Worm (Caenorhabditis elegans) whole organism, L3 larva: ENCODE results near the gene nsy-1.

Experiments used
- R02D3.7 ChIP-seq: fragments of 150-350 bp; optimal IDR thresholded peaks from 2 replicates; lab custom pipeline; 2014; ENCODE audit warnings: missing biosample characterization, missing genetic modification characterization
- ZK546.5 ChIP-seq: sonication (generic microtip); optimal IDR thresholded peaks from 2 replicates; lab custom pipeline; 2017; ENCODE audit warnings: missing biosample characterization, missing genetic modification characterization
- aly-2 ChIP-seq: fragments of 150-350 bp; optimal IDR thresholded peaks from 2 replicates; lab custom pipeline; 2014; ENCODE audit warnings: missing biosample characterization, missing genetic modification characterization
- ama-1 ChIP-seq: fragments of 150-350 bp; optimal IDR thresholded peaks from 2 replicates; lab custom pipeline; 2018
- ceh-16 ChIP-seq: sonication (generic microtip); optimal IDR thresholded peaks from 2 replicates; lab custom pipeline; 2017; ENCODE audit warnings: missing biosample characterization, missing genetic modification characterization
- ceh-28 ChIP-seq: fragments of 150-350 bp; optimal IDR thresholded peaks from 2 replicates; lab custom pipeline; 2014; ENCODE audit warnings: missing biosample characterization, missing genetic modification reagents, missing genetic modification characterization
- ceh-82 ChIP-seq: fragments of 150-350 bp; optimal IDR thresholded peaks from 2 replicates; lab custom pipeline; 2014; ENCODE audit warnings: missing biosample characterization, missing genetic modification characterization
- ceh-9 ChIP-seq: sonication (generic microtip); optimal IDR thresholded peaks from 2 replicates; lab custom pipeline; 2018; ENCODE audit warnings: missing biosample characterization, missing genetic modification characterization
- daf-12 ChIP-seq: fragments of 150-350 bp; optimal IDR thresholded peaks from 2 replicates; lab custom pipeline; 2014; ENCODE audit warnings: missing biosample characterization, missing genetic modification reagents, missing genetic modification characterization
- egl-27 ChIP-seq: sonication (generic microtip); optimal IDR thresholded peaks from 4 replicates; lab custom pipeline; 2017; ENCODE audit warnings: missing biosample characterization, missing genetic modification reagents, missing genetic modification characterization
- egl-5 ChIP-seq: fragments of 150-350 bp; optimal IDR thresholded peaks from 2 replicates; lab custom pipeline; 2017; ENCODE audit warnings: missing biosample characterization, missing genetic modification reagents, missing genetic modification characterization, inconsistent platforms
- elt-1 ChIP-seq: fragments of 150-350 bp; optimal IDR thresholded peaks from 2 replicates; lab custom pipeline; 2014; ENCODE audit warnings: missing biosample characterization, missing genetic modification characterization
- elt-2 ChIP-seq: sonication (generic microtip); optimal IDR thresholded peaks from 2 replicates; lab custom pipeline; 2016; ENCODE audit warnings: missing genetic modification reagents, mild to moderate bottlenecking, missing genetic modification characterization, missing compliant biosample characterization
- elt-3 ChIP-seq, 3 experiments: fragments of 150-350 bp in 1 of 3; sonication (generic microtip) in 2 of 3; optimal IDR thresholded peaks; 2 replicates in 2 of 3; 4 replicates in 1 of 3; lab custom pipeline; 2014 to 2017; ENCODE audit warnings: missing biosample characterization in 3 of 3, missing genetic modification characterization in 3 of 3
- eor-1 ChIP-seq, 2 experiments: fragments of 150-350 bp; optimal IDR thresholded peaks; 2 replicates each; lab custom pipeline; 2014 to 2018; ENCODE audit warnings: missing biosample characterization in 2 of 2, missing genetic modification characterization in 2 of 2
- fkh-10 ChIP-seq: sonication (generic microtip); optimal IDR thresholded peaks from 2 replicates; lab custom pipeline; 2017; ENCODE audit warnings: missing biosample characterization, missing genetic modification reagents, missing genetic modification characterization
- fkh-2 ChIP-seq: fragments of 150-350 bp; optimal IDR thresholded peaks from 2 replicates; lab custom pipeline; 2014; ENCODE audit warnings: missing biosample characterization, missing genetic modification reagents, missing genetic modification characterization
- fos-1 ChIP-seq: fragments of 150-350 bp; optimal IDR thresholded peaks from 2 replicates; lab custom pipeline; 2014; ENCODE audit warnings: missing biosample characterization, missing genetic modification characterization
- hmg-11 ChIP-seq: sonication (generic microtip); optimal IDR thresholded peaks from 2 replicates; lab custom pipeline; 2016; ENCODE audit warnings: missing genetic modification characterization, missing compliant biosample characterization
- jun-1 ChIP-seq: fragments of 150-350 bp; optimal IDR thresholded peaks from 2 replicates; lab custom pipeline; 2014; ENCODE audit warnings: missing biosample characterization, missing genetic modification reagents, missing genetic modification characterization
- lin-15B ChIP-seq: fragments of 150-350 bp; optimal IDR thresholded peaks from 2 replicates; lab custom pipeline; 2014; ENCODE audit warnings: missing biosample characterization, missing genetic modification characterization
- lin-39 ChIP-seq: fragments of 150-350 bp; optimal IDR thresholded peaks from 2 replicates; lab custom pipeline; 2018; ENCODE audit warnings: missing biosample characterization, missing genetic modification reagents, missing genetic modification characterization
- lsy-12 ChIP-seq: sonication (generic microtip); optimal IDR thresholded peaks from 2 replicates; lab custom pipeline; 2016; ENCODE audit warnings: mild to moderate bottlenecking, missing genetic modification characterization, missing compliant biosample characterization
- mdl-1 ChIP-seq: fragments of 150-350 bp; optimal IDR thresholded peaks from 2 replicates; lab custom pipeline; 2014; ENCODE audit warnings: missing biosample characterization, missing genetic modification characterization
- mml-1 ChIP-seq: fragments of 150-350 bp; sonication (generic microtip); optimal IDR thresholded peaks from 3 replicates; lab custom pipeline; 2014; ENCODE audit warnings: missing biosample characterization, missing genetic modification characterization
- nfya-1 ChIP-seq: sonication (generic microtip); optimal IDR thresholded peaks from 2 replicates; lab custom pipeline; 2017; ENCODE audit warnings: missing genetic modification characterization, mild to moderate bottlenecking, missing compliant biosample characterization, antibody characterized with exemption, moderate library complexity; ENCODE audit not compliant: insufficient read depth
- nhr-11 ChIP-seq: fragments of 150-350 bp; optimal IDR thresholded peaks from 2 replicates; lab custom pipeline; 2014; ENCODE audit warnings: missing biosample characterization, missing genetic modification characterization
- nhr-12 ChIP-seq: fragments of 150-350 bp; optimal IDR thresholded peaks from 2 replicates; lab custom pipeline; 2014; ENCODE audit warnings: missing biosample characterization, missing genetic modification characterization
- nhr-23 ChIP-seq: fragments of 150-350 bp; optimal IDR thresholded peaks from 2 replicates; lab custom pipeline; 2014; ENCODE audit warnings: missing biosample characterization, missing genetic modification reagents, missing genetic modification characterization
- nhr-237 ChIP-seq: fragments of 150-350 bp; optimal IDR thresholded peaks from 2 replicates; lab custom pipeline; 2014; ENCODE audit warnings: missing biosample characterization, missing genetic modification characterization
- nhr-25 ChIP-seq: sonication (generic microtip); optimal IDR thresholded peaks from 2 replicates; lab custom pipeline; 2017; ENCODE audit warnings: missing biosample characterization, missing genetic modification characterization
- nhr-28 ChIP-seq: fragments of 150-350 bp; optimal IDR thresholded peaks from 2 replicates; lab custom pipeline; 2014; ENCODE audit warnings: missing biosample characterization, missing genetic modification characterization
- nhr-43 ChIP-seq: sonication (generic microtip); optimal IDR thresholded peaks from 2 replicates; lab custom pipeline; 2016; ENCODE audit warnings: mild to moderate bottlenecking, missing genetic modification characterization, missing compliant biosample characterization; ENCODE audit not compliant: poor library complexity, severe bottlenecking
- nhr-67 ChIP-seq: fragments of 150-350 bp; optimal IDR thresholded peaks from 2 replicates; lab custom pipeline; 2014; ENCODE audit warnings: missing biosample characterization, missing genetic modification characterization
- nhr-76 ChIP-seq: fragments of 150-350 bp; sonication (generic microtip); optimal IDR thresholded peaks from 5 replicates; lab custom pipeline; 2014; ENCODE audit warnings: missing biosample characterization, missing genetic modification characterization
- nhr-77 ChIP-seq: fragments of 150-350 bp; optimal IDR thresholded peaks from 2 replicates; lab custom pipeline; 2014; ENCODE audit warnings: missing biosample characterization, missing genetic modification characterization
- pha-4 ChIP-seq: fragments of 150-350 bp; optimal IDR thresholded peaks from 2 replicates; lab custom pipeline; 2014; ENCODE audit warnings: missing biosample characterization, missing genetic modification reagents, missing genetic modification characterization
- pqm-1 ChIP-seq: fragments of 150-350 bp; optimal IDR thresholded peaks from 2 replicates; lab custom pipeline; 2017; ENCODE audit warnings: missing biosample characterization, missing genetic modification characterization, inconsistent platforms
- sea-2 ChIP-seq: fragments of 150-350 bp; sonication (generic microtip); optimal IDR thresholded peaks from 4 replicates; lab custom pipeline; 2014; ENCODE audit warnings: missing biosample characterization, missing genetic modification reagents, missing genetic modification characterization
- skn-1 ChIP-seq: fragments of 150-350 bp; optimal IDR thresholded peaks from 2 replicates; lab custom pipeline; 2014; ENCODE audit warnings: missing biosample characterization, missing genetic modification characterization
- snpc-4 ChIP-seq: fragments of 150-350 bp; optimal IDR thresholded peaks from 2 replicates; lab custom pipeline; 2014; ENCODE audit warnings: missing biosample characterization, missing genetic modification characterization
- tbx-2 ChIP-seq: sonication (generic microtip); optimal IDR thresholded peaks from 2 replicates; lab custom pipeline; 2016; ENCODE audit warnings: mild to moderate bottlenecking, missing genetic modification characterization, missing compliant biosample characterization
- unc-39 ChIP-seq: sonication (generic microtip); optimal IDR thresholded peaks from 4 replicates; lab custom pipeline; 2017; ENCODE audit warnings: missing biosample characterization, missing genetic modification characterization
- unc-62 ChIP-seq: fragments of 150-350 bp; sonication (generic microtip); optimal IDR thresholded peaks from 4 replicates; lab custom pipeline; 2014; ENCODE audit warnings: missing biosample characterization, missing genetic modification reagents, missing genetic modification characterization
- zag-1 ChIP-seq: fragments of 150-350 bp; optimal IDR thresholded peaks from 2 replicates; lab custom pipeline; 2014; ENCODE audit warnings: missing biosample characterization, missing genetic modification characterization
- ztf-11 ChIP-seq: fragments of 150-350 bp; optimal IDR thresholded peaks from 2 replicates; lab custom pipeline; 2014; ENCODE audit warnings: missing biosample characterization, missing genetic modification characterization
- ztf-4 ChIP-seq: fragments of 150-350 bp; optimal IDR thresholded peaks from 2 replicates; lab custom pipeline; 2014; ENCODE audit warnings: missing biosample characterization, missing genetic modification characterization

Gene nsy-1

ce11 chrII:5058036-5058435, 35.5 kb downstream of the nsy-1 start, which contains the start of gene C27A2.12:
C27A2.12 (minus strand) TSS chrII:5058136.
- no peak for TF ChIP-seq hmg-11 (tag; lab: Kevin White, UChicago)
- no peak for TF ChIP-seq ceh-28
- TF ChIP-seq nfya-1 (tag; lab: Kevin White, UChicago), result no peak
- no peak for TF ChIP-seq eor-1 (tag; optimal IDR thresholded peaks at IDR 0.05; lab: Kevin White, UChicago)
- TF ChIP-seq elt-1 (tag; lab: Kevin White, UChicago), result no peak
- no peak for TF ChIP-seq elt-2 (tag; lab: Kevin White, UChicago)
- no peak for TF ChIP-seq R02D3.7
- TF ChIP-seq nhr-77 (tag; lab: Kevin White, UChicago), result no peak
- no peak for TF ChIP-seq nhr-23
- no peak for TF ChIP-seq fkh-2 (tag; lab: Kevin White, UChicago)
- no peak for TF ChIP-seq jun-1
- no peak for TF ChIP-seq nhr-11 (tag; lab: Kevin White, UChicago)
- no peak for TF ChIP-seq snpc-4
- no peak for TF ChIP-seq lsy-12 (tag; lab: Kevin White, UChicago)
- TF ChIP-seq ceh-16 (tag; lab: Kevin White, UChicago), result no peak

DNA sequence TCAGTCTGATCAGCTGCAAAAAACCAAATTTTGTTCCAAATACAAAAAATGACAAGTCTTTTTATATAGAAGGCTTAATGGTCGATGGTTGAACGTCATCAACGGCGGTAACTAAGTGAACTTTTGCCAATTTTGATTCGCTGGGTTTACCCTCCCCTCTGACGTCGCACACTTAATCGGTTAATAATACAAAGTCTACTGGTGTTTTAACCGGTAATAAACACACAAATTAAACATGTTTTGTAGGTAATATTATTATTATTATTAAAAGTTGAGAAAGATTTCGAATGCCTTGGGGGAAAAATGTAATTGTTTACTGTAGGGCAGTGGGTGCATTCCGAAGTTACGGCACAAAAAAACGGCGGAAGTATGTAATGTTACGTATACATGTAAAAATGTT, 38.2 kb downstream of the nsy-1 start, which contains the start of gene pho-12:
Gene pho-12 (minus strand): TSS at position 101 of the 400 bp plus-strand sequence.
- TF ChIP-seq unc-39 (tag; lab: Kevin White, UChicago) (no peak), nhr-67 (tag; lab: Kevin White, UChicago) (no peak), nhr-76 (tag; lab: Kevin White, UChicago) (no peak), nhr-11 (tag; lab: Kevin White, UChicago) (no peak)

- TF ChIP-seq egl-27 (tag; lab: Kevin White, UChicago), result no peak
- no peak for TF ChIP-seq elt-2 (tag; lab: Kevin White, UChicago)
- TF ChIP-seq mdl-1 (tag; lab: Kevin White, UChicago), result no peak
- TF ChIP-seq fkh-10 (GFP tag; lab: Kevin White, UChicago), result peak; percentile 13
- TF ChIP-seq unc-62, result no peak
- no peak for TF ChIP-seq ceh-28
- peak; percentile 36 for TF ChIP-seq pqm-1 (tag; lab: Kevin White, UChicago)
- no peak for TF ChIP-seq ceh-9 (tag; lab: Kevin White, UChicago)
- TF ChIP-seq snpc-4, result peak; percentile 86
- no peak for TF ChIP-seq aly-2 (tag; lab: Kevin White, UChicago)
- TF ChIP-seq nhr-28 (tag; lab: Kevin White, UChicago), result no peak
- no peak for TF ChIP-seq nhr-237
- no peak for TF ChIP-seq nhr-12
- TF ChIP-seq fkh-2 (tag; lab: Kevin White, UChicago), result no peak
- TF ChIP-seq lin-15B (tag; lab: Kevin White, UChicago), result peak; percentile 90
- peak; percentile 23 for TF ChIP-seq R02D3.7
- TF ChIP-seq nhr-23, result peak; percentile 80
- TF ChIP-seq fos-1 (tag; lab: Kevin White, UChicago), result no peak
- no peak for TF ChIP-seq ceh-82 (tag; lab: Kevin White, UChicago)
- TF ChIP-seq ceh-16 (tag; lab: Kevin White, UChicago), result no peak
- peak; percentile 2 for TF ChIP-seq jun-1
- no peak for TF ChIP-seq lsy-12 (tag; lab: Kevin White, UChicago)
- no peak for TF ChIP-seq nhr-67 (tag; lab: Kevin White, UChicago)
- TF ChIP-seq sea-2 (GFP tag; lab: Kevin White, UChicago), result no peak
- TF ChIP-seq eor-1 (tag; optimal IDR thresholded peaks at IDR 0.05; lab: Kevin White, UChicago), result no peak
- TF ChIP-seq hmg-11 (tag; lab: Kevin White, UChicago), result no peak
- TF ChIP-seq nhr-25, result no peak
- TF ChIP-seq skn-1 (tag; lab: Kevin White, UChicago), result peak; percentile 57
- TF ChIP-seq ztf-4 (tag; lab: Kevin White, UChicago), result no peak
- TF ChIP-seq tbx-2 (tag; lab: Kevin White, UChicago), result no peak
- no peak for TF ChIP-seq ZK546.5 (tag; lab: Kevin White, UChicago)
- TF ChIP-seq unc-39 (tag; lab: Kevin White, UChicago), result no peak
- no peak for TF ChIP-seq daf-12 (tag; lab: Kevin White, UChicago)
- no peak for TF ChIP-seq nhr-11 (tag; lab: Kevin White, UChicago)
- TF ChIP-seq nhr-77 (tag; lab: Kevin White, UChicago), result no peak
- TF ChIP-seq elt-1 (tag; lab: Kevin White, UChicago), result no peak
- TF ChIP-seq elt-3 (tag; optimal IDR thresholded peaks at IDR 0.05; lab: Kevin White, UChicago), result no peak
- TF ChIP-seq egl-5, result peak; percentile 74
- TF ChIP-seq nfya-1 (tag; lab: Kevin White, UChicago), result peak; percentile 81
- peak; percentile 51 for TF ChIP-seq nhr-43 (tag; lab: Kevin White, UChicago)
- TF ChIP-seq ama-1 (lab: Kevin White, UChicago), result no peak
- TF ChIP-seq mml-1, result no peak
- no peak for TF ChIP-seq zag-1 (tag; lab: Kevin White, UChicago)
- TF ChIP-seq nhr-76 (tag; lab: Kevin White, UChicago), result no peak
- TF ChIP-seq pha-4, result no peak
- TF ChIP-seq ztf-11 (tag; lab: Kevin White, UChicago), result no peak
- peak; percentile 16 for TF ChIP-seq lin-39 (tag; lab: Kevin White, UChicago)
Observed at ce11 chrII:5061794-5062368, 39.3 kb downstream of the nsy-1 start, which contains the start of gene smc-5. smc-5 (plus strand) TSS chrII:5062125.
